Worm (Caenorhabditis elegans) whole organism, young adult: ENCODE results near the gene W02H5.2.

Experiments
- ama-1 ChIP-seq, 3 experiments: fragments of 150-350 bp in 1 of 3; sonication (generic microtip) in 2 of 3; optimal IDR thresholded peaks; 2 replicates each; lab custom pipeline; 2014 to 2018; ENCODE audit warnings: missing biosample characterization in 2 of 3, missing genetic modification characterization in 2 of 3, missing genetic modification reagents in 2 of 3
- ccch-3 ChIP-seq: fragments of 200-800 bp; sonication (Bioruptor generic); optimal IDR thresholded peaks from 2 replicates; lab custom pipeline; 2018; ENCODE audit warnings: mild to moderate bottlenecking, missing genetic modification characterization, missing compliant biosample characterization
- dox-1 ChIP-seq: fragments of 200-800 bp; sonication (Bioruptor generic); IDR thresholded peaks from 2 replicates; pipeline ENCODE4 v1.3.6; 2022; ENCODE audit warnings: missing genetic modification reagents, missing genetic modification characterization, missing compliant biosample characterization
- dpl-1 ChIP-seq: fragments of 150-350 bp; optimal IDR thresholded peaks from 2 replicates; lab custom pipeline; 2014; ENCODE audit warnings: missing biosample characterization, missing genetic modification reagents, missing genetic modification characterization
- nfya-1 ChIP-seq: sonication (generic microtip); optimal IDR thresholded peaks from 2 replicates; lab custom pipeline; 2017; ENCODE audit warnings: antibody characterized with exemption, missing compliant biosample characterization, missing genetic modification characterization, borderline replicate concordance; ENCODE audit not compliant: insufficient read depth
- nfya-2 ChIP-seq: fragments of 200-800 bp; sonication (Bioruptor generic); IDR thresholded peaks from 2 replicates; pipeline ENCODE4 v1.3.6; 2022; ENCODE audit warnings: missing genetic modification reagents, missing genetic modification characterization, missing compliant biosample characterization
- somi-1 ChIP-seq: fragments of 200-800 bp; sonication (Bioruptor generic); optimal IDR thresholded peaks from 2 replicates; lab custom pipeline; 2018; ENCODE audit warnings: mild to moderate bottlenecking, missing genetic modification characterization, missing compliant biosample characterization
- tbp1 ChIP-seq: fragments of 200-800 bp; sonication (Bioruptor generic); optimal IDR thresholded peaks from 2 replicates; lab custom pipeline; 2018; ENCODE audit warnings: mild to moderate bottlenecking, missing genetic modification characterization, missing compliant biosample characterization
- unc-62 ChIP-seq: fragments of 150-350 bp; optimal IDR thresholded peaks from 2 replicates; lab custom pipeline; 2014; ENCODE audit warnings: missing biosample characterization, missing genetic modification reagents, missing genetic modification characterization
- zim-3 ChIP-seq: sonication (generic microtip); optimal IDR thresholded peaks from 2 replicates; lab custom pipeline; 2017; ENCODE audit warnings: mild to moderate bottlenecking, missing genetic modification characterization, moderate library complexity, missing compliant biosample characterization

DNA sequence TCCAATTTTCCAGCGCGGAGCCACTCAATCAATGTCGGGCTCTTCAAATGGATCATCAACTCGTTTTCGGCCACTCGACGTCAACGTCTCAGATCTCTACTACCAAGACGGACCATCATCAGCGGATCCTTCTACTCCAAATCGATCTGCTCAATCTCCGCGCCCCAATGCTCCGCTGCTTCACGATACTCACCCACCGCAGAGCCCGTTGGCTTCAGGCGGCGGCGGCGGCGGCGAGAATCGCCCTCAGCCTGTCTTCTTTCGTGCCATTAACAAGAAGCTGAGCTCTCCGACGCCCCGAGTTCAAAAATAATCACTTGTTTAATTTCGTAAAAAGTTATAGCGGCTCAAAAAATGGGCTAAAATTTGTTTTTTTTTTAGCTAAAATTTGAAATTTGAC is 6.9 kb downstream of the W02H5.2 start:
- no peak for TF ChIP-seq dpl-1 (GFP tag; lab: Kevin White, UChicago)
- TF ChIP-seq unc-62 (GFP tag; lab: Kevin White, UChicago): no peak
- no peak for TF ChIP-seq dox-1 (GFP tag; lab: Robert Waterston, UW)
- TF ChIP-seq tbp1 (GFP tag; lab: Kevin White, UChicago): no peak
- TF ChIP-seq ccch-3 (GFP tag; lab: Kevin White, UChicago): no peak
- no peak for TF ChIP-seq nfya-1 (tag; lab: Kevin White, UChicago)
- no peak for TF ChIP-seq ama-1 (optimal IDR thresholded peaks at IDR 0.05; lab: Kevin White, UChicago)
- TF ChIP-seq ama-1 (GFP tag; optimal IDR thresholded peaks at IDR 0.05; lab: Kevin White, UChicago): no peak
- TF ChIP-seq somi-1 (GFP tag; lab: Kevin White, UChicago): no peak
- no peak for TF ChIP-seq nfya-2 (GFP tag; lab: Robert Waterston, UW)
- TF ChIP-seq zim-3: no peak
